Fruit fly (Drosophila melanogaster) whole organism, embryonic: ENCODE results near the gene CG7806.

Source experiments
- CG34422 ChIP-seq: fragments of 200-800 bp; sonication (Bioruptor generic); IDR thresholded peaks from 3 replicates; pipeline ENCODE4 v1.3.6; 2022; ENCODE audit warnings: missing biosample characterization, missing genetic modification characterization
- CG4707 ChIP-seq: fragments of 200-800 bp; sonication (Bioruptor generic); optimal IDR thresholded peaks from 2 replicates; lab custom pipeline; 2018; ENCODE audit warnings: missing biosample characterization, mild to moderate bottlenecking, missing genetic modification characterization, moderate library complexity
- Hmx ChIP-seq: fragments of 200-800 bp; sonication (Bioruptor generic); optimal IDR thresholded peaks from 2 replicates; lab custom pipeline; 2016; ENCODE audit warnings: missing biosample characterization, missing genetic modification characterization
- Nf-YA ChIP-seq: fragments of 200-800 bp; sonication (Bioruptor generic); IDR thresholded peaks from 2 replicates; pipeline ENCODE4 v1.3.6; 2022; ENCODE audit warnings: missing biosample characterization, missing genetic modification characterization
- Xbp1 ChIP-seq: fragments of 200-800 bp; sonication (Bioruptor generic); optimal IDR thresholded peaks from 3 replicates; lab custom pipeline; 2016; ENCODE audit warnings: missing biosample characterization, mild to moderate bottlenecking, missing genetic modification characterization
- pros ChIP-seq: fragments of 200-800 bp; sonication (Bioruptor generic); optimal IDR thresholded peaks from 3 replicates; lab custom pipeline; 2019; ENCODE audit warnings: missing biosample characterization, mild to moderate bottlenecking, missing genetic modification characterization, moderate library complexity
- zen ChIP-seq: fragments of 200-800 bp; sonication (Bioruptor generic); optimal IDR thresholded peaks from 3 replicates; lab custom pipeline; 2018; ENCODE audit warnings: missing biosample characterization, mild to moderate bottlenecking, missing genetic modification characterization, moderate library complexity

- TF ChIP-seq CG34422 (GFP tag; lab: Robert Waterston, UW) (no peak), Hmx (GFP tag; lab: Kevin White, UChicago) (no peak), zen (tag; lab: Kevin White, UChicago) (no peak), Nf-YA (GFP tag; lab: Robert Waterston, UW) (no peak), pros (GFP tag; lab: Kevin White, UChicago) (no peak), CG4707 (no peak), Xbp1 (GFP tag; lab: Kevin White, UChicago) (no peak)
Measured at dm6 chr2L:8280225-8280624, 31.0 kb upstream of the CG7806 start.
